Comparison of ENCODE assay signal across 6 worm cellular contexts in genomic region chrV:7786639-7787038, ce11.
TF ChIP-seq lines count a peak whose summit lies in the region.

No protein-coding gene starts in this region.

TF ChIP-seq in whole organism, L1 larva, 84 proteins besides CTCF, POLR2A, EP300 and RAD21:
- TF ChIP-seq mep-1 (tag; optimal IDR thresholded peaks at IDR 0.05; lab: Kevin White, UChicago) (no peak), tbx-2 (tag; optimal IDR thresholded peaks at IDR 0.05; lab: Kevin White, UChicago) (no peak), pag-3 (tag; optimal IDR thresholded peaks at IDR 0.05; lab: Kevin White, UChicago; ENCODE audit: borderline replicate concordance, insufficient read depth) (no peak), blmp-1 (tag; optimal IDR thresholded peaks at IDR 0.05; lab: Kevin White, UChicago) (no peak), elt-2 (tag; optimal IDR thresholded peaks at IDR 0.05; lab: Kevin White, UChicago) (peak; percentile 70), nhr-71 (tag; optimal IDR thresholded peaks at IDR 0.05; lab: Kevin White, UChicago) (no peak), elt-3 (tag; optimal IDR thresholded peaks at IDR 0.05; lab: Kevin White, UChicago) (no peak), alr-1 (tag; optimal IDR thresholded peaks at IDR 0.05; lab: Kevin White, UChicago; ENCODE audit: borderline replicate concordance) (no peak)
TF ChIP-seq in whole organism, L1 larva: peak in this region for 1.

TF ChIP-seq in whole organism, L2 larva, 48 proteins besides CTCF, POLR2A, EP300 and RAD21:
- TF ChIP-seq sma-9 (GFP tag; optimal IDR thresholded peaks at IDR 0.05; lab: Kevin White, UChicago) (peak; percentile 4), sma-9 (tag; optimal IDR thresholded peaks at IDR 0.05; lab: Kevin White, UChicago) (no peak), fos-1 (tag; optimal IDR thresholded peaks at IDR 0.05; lab: Kevin White, UChicago) (peak; percentile 82), nhr-21 (tag; optimal IDR thresholded peaks at IDR 0.05; lab: Kevin White, UChicago) (no peak)

TF ChIP-seq in whole organism, L3 larva, 47 proteins besides CTCF, POLR2A, EP300 and RAD21:
- no peak for TF ChIP-seq nhr-77 (tag; optimal IDR thresholded peaks at IDR 0.05; lab: Kevin White, UChicago)
- TF ChIP-seq ama-1 (optimal IDR thresholded peaks at IDR 0.05; lab: Kevin White, UChicago): no peak
- TF ChIP-seq nhr-76 (tag; optimal IDR thresholded peaks at IDR 0.05; lab: Kevin White, UChicago): no peak
- no peak for TF ChIP-seq nhr-28 (tag; optimal IDR thresholded peaks at IDR 0.05; lab: Kevin White, UChicago)
- peak; percentile 77 for TF ChIP-seq pqm-1 (tag; optimal IDR thresholded peaks at IDR 0.05; lab: Kevin White, UChicago)
- peak; percentile 94 for TF ChIP-seq elt-2 (tag; optimal IDR thresholded peaks at IDR 0.05; lab: Kevin White, UChicago)

TF ChIP-seq in whole organism, L4 larva, 104 proteins besides CTCF, POLR2A, EP300 and RAD21 (continues in another document):
- no peak for TF ChIP-seq nhr-237 (tag; optimal IDR thresholded peaks at IDR 0.05; lab: Kevin White, UChicago)
- no peak for TF ChIP-seq ZK337.2 (GFP tag; IDR thresholded peaks at IDR 0.05; lab: Robert Waterston, UW)
- TF ChIP-seq ztf-11 (tag; optimal IDR thresholded peaks at IDR 0.05; lab: Kevin White, UChicago): no peak
- no peak for TF ChIP-seq aha-1 (tag; lab: Kevin White, UChicago)
- no peak for TF ChIP-seq Y75B8A.6 (GFP tag; IDR thresholded peaks at IDR 0.05; lab: Robert Waterston, UW)
- no peak for TF ChIP-seq ztf-7 (tag; optimal IDR thresholded peaks at IDR 0.05; lab: Kevin White, UChicago)
- no peak for TF ChIP-seq nhr-11 (tag; optimal IDR thresholded peaks at IDR 0.05; lab: Kevin White, UChicago)
- TF ChIP-seq D1046.2 (GFP tag; IDR thresholded peaks at IDR 0.05; lab: Robert Waterston, UW): no peak
- TF ChIP-seq arid-1 (GFP tag; conservative IDR thresholded peaks at IDR 0.05; lab: Robert Waterston, UW): no peak
- TF ChIP-seq ceh-62 (tag; optimal IDR thresholded peaks at IDR 0.05; lab: Kevin White, UChicago): no peak
- TF ChIP-seq pha-4 (GFP tag; IDR thresholded peaks at IDR 0.05; lab: Robert Waterston, UW): peak; percentile 41; the same call in 1 of the 2 replicates
- no peak for TF ChIP-seq pha-4 (tag; optimal IDR thresholded peaks at IDR 0.05; lab: Kevin White, UChicago)
- TF ChIP-seq nhr-28 (tag; optimal IDR thresholded peaks at IDR 0.05; lab: Kevin White, UChicago): peak; percentile 50
- TF ChIP-seq dve-1 (tag; optimal IDR thresholded peaks at IDR 0.05; lab: Kevin White, UChicago; ENCODE audit: insufficient read depth): peak; percentile 71
- peak; percentile 74 for TF ChIP-seq hlh-11 (tag; optimal IDR thresholded peaks at IDR 0.05; lab: Kevin White, UChicago)
- no peak for TF ChIP-seq ctbp-1 (GFP tag; IDR thresholded peaks at IDR 0.05; lab: Robert Waterston, UW)
- no peak for TF ChIP-seq Y5F2A.4 (GFP tag; optimal IDR thresholded peaks at IDR 0.05; lab: Kevin White, UChicago)
- no peak for TF ChIP-seq dmd-8 (GFP tag; IDR thresholded peaks at IDR 0.05; lab: Robert Waterston, UW)
- no peak for TF ChIP-seq hmg-1.1 (GFP tag; IDR thresholded peaks at IDR 0.05; lab: Robert Waterston, UW)
- TF ChIP-seq snpc-4 (tag; optimal IDR thresholded peaks at IDR 0.05; lab: Kevin White, UChicago): no peak
- no peak for TF ChIP-seq snpc-1.2 (GFP tag; IDR thresholded peaks at IDR 0.05; lab: Robert Waterston, UW)
- no peak for TF ChIP-seq F10B5.3 (tag; optimal IDR thresholded peaks at IDR 0.05; lab: Kevin White, UChicago)
- TF ChIP-seq zfp-2 (tag; optimal IDR thresholded peaks at IDR 0.05; lab: Kevin White, UChicago): no peak
- TF ChIP-seq F37D6.2 (tag; optimal IDR thresholded peaks at IDR 0.05; lab: Kevin White, UChicago): no peak
- TF ChIP-seq mdt-29 (GFP tag; IDR thresholded peaks at IDR 0.05; lab: Robert Waterston, UW): no peak
- TF ChIP-seq lin-1 (GFP tag; IDR thresholded peaks at IDR 0.05; lab: Robert Waterston, UW): 0 out of 2 replicates have a peak, but pooled peaks have one; percentile 27

TF ChIP-seq in whole organism, late embryonic, 69 proteins besides CTCF, POLR2A, EP300 and RAD21:
- TF ChIP-seq sdc-2 (tag; optimal IDR thresholded peaks at IDR 0.05; lab: Kevin White, UChicago) (no peak), dve-1 (tag; optimal IDR thresholded peaks at IDR 0.05; lab: Kevin White, UChicago) (no peak), elt-2 (tag; optimal IDR thresholded peaks at IDR 0.05; lab: Kevin White, UChicago) (peak; percentile 92)

TF ChIP-seq in whole organism, young adult, 124 proteins besides CTCF, POLR2A, EP300 and RAD21:
- no peak for TF ChIP-seq madf-10 (tag; optimal IDR thresholded peaks at IDR 0.05; lab: Kevin White, UChicago)
- TF ChIP-seq madf-3 (GFP tag; IDR thresholded peaks at IDR 0.05; lab: Robert Waterston, UW): 0 out of 2 replicates have a peak, but pooled peaks have one; percentile 4
